Worm (Caenorhabditis elegans) whole organism, young adult: ENCODE results near the gene ccpp-6.

ENCODE experiments used
- B0035.1 ChIP-seq: sonication (generic microtip); optimal IDR thresholded peaks from 2 replicates; lab custom pipeline; 2016; ENCODE audit warnings: missing genetic modification characterization, mild to moderate bottlenecking, missing compliant biosample characterization, missing genotype, missing genetic modification reagents
- F22D6.2 ChIP-seq: sonication (generic microtip); optimal IDR thresholded peaks from 2 replicates; lab custom pipeline; 2016; ENCODE audit warnings: mild to moderate bottlenecking, missing genetic modification characterization, missing compliant biosample characterization
- F33H1.4 ChIP-seq: fragments of 200-800 bp; sonication (Bioruptor generic); IDR thresholded peaks from 2 replicates; pipeline ENCODE4 v1.3.6; 2022; ENCODE audit warnings: missing genetic modification reagents, missing genetic modification characterization, missing compliant biosample characterization
- F52B5.7 ChIP-seq: sonication (generic microtip); optimal IDR thresholded peaks from 2 replicates; lab custom pipeline; 2016; ENCODE audit warnings: mild to moderate bottlenecking, missing genetic modification characterization, missing compliant biosample characterization
- K11D2.4 ChIP-seq: fragments of 200-800 bp; sonication (Bioruptor generic); IDR thresholded peaks from 2 replicates; pipeline ENCODE4 v1.3.6; 2022; ENCODE audit warnings: missing genetic modification reagents, missing genetic modification characterization, missing compliant biosample characterization
- K12H6.12 ChIP-seq: fragments of 200-800 bp; sonication (Bioruptor generic); optimal IDR thresholded peaks from 2 replicates; lab custom pipeline; 2018; ENCODE audit warnings: mild to moderate bottlenecking, missing genetic modification characterization, missing compliant biosample characterization
- Y56A3A.18 ChIP-seq: fragments of 200-800 bp; sonication (Bioruptor generic); IDR thresholded peaks from 2 replicates; pipeline ENCODE4 v1.3.6; 2022; ENCODE audit warnings: missing genetic modification reagents, missing genetic modification characterization, missing compliant biosample characterization
- Y67H2A.10 ChIP-seq: fragments of 200-800 bp; sonication (Bioruptor generic); conservative IDR thresholded peaks from 2 replicates; pipeline ENCODE4 v1.3.6; 2022; ENCODE audit warnings: missing genetic modification reagents, missing genetic modification characterization, missing compliant biosample characterization
- akir-1 ChIP-seq: fragments of 200-800 bp; sonication (Bioruptor generic); optimal IDR thresholded peaks from 2 replicates; lab custom pipeline; 2018; ENCODE audit warnings: mild to moderate bottlenecking, missing genetic modification characterization, moderate library complexity, missing compliant biosample characterization
- ama-1 ChIP-seq, 3 experiments: fragments of 150-350 bp in 1 of 3; sonication (generic microtip) in 2 of 3; optimal IDR thresholded peaks; 2 replicates each; lab custom pipeline; 2014 to 2018; ENCODE audit warnings: missing biosample characterization in 2 of 3, missing genetic modification characterization in 2 of 3, missing genetic modification reagents in 2 of 3
- attf-6 ChIP-seq: fragments of 200-800 bp; sonication (Bioruptor generic); IDR thresholded peaks from 2 replicates; pipeline ENCODE4 v1.3.6; 2022; ENCODE audit warnings: missing genetic modification reagents, missing genetic modification characterization, missing compliant biosample characterization
- cebp-2 ChIP-seq: fragments of 200-800 bp; sonication (Bioruptor generic); IDR thresholded peaks from 2 replicates; pipeline ENCODE4 v1.3.6; 2022; ENCODE audit warnings: missing genetic modification characterization, missing compliant biosample characterization
- ceh-100 ChIP-seq: fragments of 200-800 bp; sonication (Bioruptor generic); IDR thresholded peaks from 2 replicates; pipeline ENCODE4 v1.3.6; 2022; ENCODE audit warnings: missing genetic modification reagents, missing genetic modification characterization, missing compliant biosample characterization
- ceh-91 ChIP-seq: fragments of 200-800 bp; sonication (Bioruptor generic); IDR thresholded peaks from 2 replicates; pipeline ENCODE4 v1.3.6; 2022; ENCODE audit warnings: missing genetic modification reagents, missing genetic modification characterization, missing compliant biosample characterization
- egl-18 ChIP-seq: fragments of 200-800 bp; sonication (Bioruptor generic); IDR thresholded peaks from 2 replicates; pipeline ENCODE4 v1.3.6; 2022; ENCODE audit warnings: missing genetic modification reagents, missing genetic modification characterization, missing compliant biosample characterization
- egrh-3 ChIP-seq: fragments of 200-800 bp; sonication (Bioruptor generic); IDR thresholded peaks from 2 replicates; pipeline ENCODE4 v1.3.6; 2022; ENCODE audit warnings: missing genetic modification reagents, missing genetic modification characterization, missing compliant biosample characterization
- ekl-4 ChIP-seq: fragments of 200-800 bp; sonication (Bioruptor generic); IDR thresholded peaks from 2 replicates; pipeline ENCODE4 v1.3.6; 2022; ENCODE audit warnings: missing genetic modification reagents, missing genetic modification characterization, missing compliant biosample characterization
- hlh-26 ChIP-seq: fragments of 200-800 bp; sonication (Bioruptor generic); conservative IDR thresholded peaks from 2 replicates; pipeline ENCODE4 v1.3.6; 2022; ENCODE audit warnings: missing genetic modification reagents, missing genetic modification characterization, missing compliant biosample characterization
- hrde-1 ChIP-seq: sonication (generic microtip); optimal IDR thresholded peaks from 2 replicates; lab custom pipeline; 2016; ENCODE audit warnings: missing genetic modification characterization, mild to moderate bottlenecking, missing compliant biosample characterization, moderate library complexity, missing genotype, missing genetic modification reagents, borderline replicate concordance
- let-526 ChIP-seq: fragments of 200-800 bp; sonication (Bioruptor generic); IDR thresholded peaks from 2 replicates; pipeline ENCODE4 v1.3.6; 2022; ENCODE audit warnings: missing genetic modification reagents, missing genetic modification characterization, missing compliant biosample characterization
- lin-40 ChIP-seq: sonication (generic microtip); optimal IDR thresholded peaks from 2 replicates; lab custom pipeline; 2016; ENCODE audit warnings: missing genetic modification characterization, mild to moderate bottlenecking, missing compliant biosample characterization, missing genotype, missing genetic modification reagents
- lin-54 ChIP-seq: fragments of 200-800 bp; sonication (Bioruptor generic); optimal IDR thresholded peaks from 2 replicates; lab custom pipeline; 2018; ENCODE audit warnings: mild to moderate bottlenecking, missing genetic modification characterization, missing compliant biosample characterization
- lir-1 ChIP-seq: fragments of 200-800 bp; sonication (Bioruptor generic); conservative IDR thresholded peaks from 2 replicates; pipeline ENCODE4 v1.3.6; 2022; ENCODE audit warnings: missing genetic modification reagents, missing genetic modification characterization, missing compliant biosample characterization
- lsl-1 ChIP-seq: fragments of 200-800 bp; sonication (Bioruptor generic); optimal IDR thresholded peaks from 2 replicates; lab custom pipeline; 2018; ENCODE audit warnings: mild to moderate bottlenecking, missing genetic modification characterization, moderate library complexity, missing compliant biosample characterization
- madf-10 ChIP-seq: sonication (generic microtip); optimal IDR thresholded peaks from 2 replicates; lab custom pipeline; 2016; ENCODE audit warnings: mild to moderate bottlenecking, missing genetic modification characterization, missing compliant biosample characterization
- madf-8 ChIP-seq: fragments of 200-800 bp; sonication (Bioruptor generic); conservative IDR thresholded peaks from 2 replicates; pipeline ENCODE4 v1.3.6; 2022; ENCODE audit warnings: missing genetic modification reagents, missing genetic modification characterization, missing compliant biosample characterization
- mxl-1 ChIP-seq: sonication (generic microtip); optimal IDR thresholded peaks from 2 replicates; lab custom pipeline; 2016; ENCODE audit warnings: missing genetic modification characterization, missing compliant biosample characterization
- nfyb-1 ChIP-seq: fragments of 200-800 bp; sonication (Bioruptor generic); IDR thresholded peaks from 2 replicates; pipeline ENCODE4 v1.3.6; 2022; ENCODE audit warnings: missing genetic modification reagents, missing genetic modification characterization, missing compliant biosample characterization
- pha-4 ChIP-seq: fragments of 150-350 bp; sonication (generic microtip); optimal IDR thresholded peaks from 2 replicates; lab custom pipeline; 2014; ENCODE audit warnings: missing biosample characterization, missing genetic modification reagents, missing genetic modification characterization
- sdz-38 ChIP-seq: sonication (generic microtip); optimal IDR thresholded peaks from 2 replicates; lab custom pipeline; 2016; ENCODE audit warnings: missing genotype, missing genetic modification characterization, missing compliant biosample characterization
- sea-2 ChIP-seq: fragments of 200-800 bp; sonication (Bioruptor generic); IDR thresholded peaks from 2 replicates; pipeline ENCODE4 v1.3.6; 2022; ENCODE audit warnings: missing genetic modification characterization, missing compliant biosample characterization
- somi-1 ChIP-seq: fragments of 200-800 bp; sonication (Bioruptor generic); optimal IDR thresholded peaks from 2 replicates; lab custom pipeline; 2018; ENCODE audit warnings: mild to moderate bottlenecking, missing genetic modification characterization, missing compliant biosample characterization

ccpp-6 gene

DNA sequence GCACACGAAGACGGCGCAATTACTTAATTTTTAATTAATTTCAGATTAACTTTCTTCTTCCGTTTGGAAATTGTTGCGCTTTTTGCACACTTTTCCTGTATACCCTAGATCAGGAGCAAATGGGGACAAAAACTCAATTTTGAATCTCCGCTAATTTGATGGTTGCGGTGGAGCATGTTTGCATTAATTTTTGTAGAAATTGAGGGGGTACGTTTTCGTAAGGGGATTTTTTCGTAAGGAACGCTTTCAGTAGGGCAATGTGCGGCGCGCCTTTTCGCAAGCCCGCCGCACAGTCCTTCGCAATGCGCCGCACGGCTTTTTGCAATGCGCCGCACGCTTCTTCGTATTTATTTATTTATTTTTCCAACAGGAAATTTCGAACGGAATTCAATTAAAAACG, 40.8 kb downstream of the ccpp-6 start (continued):
- peak; percentile 94 for TF ChIP-seq ceh-100 (GFP tag; lab: Robert Waterston, UW)
- peak; percentile 63 for TF ChIP-seq lsl-1 (GFP tag; lab: Kevin White, UChicago)
- peak; percentile 58 for TF ChIP-seq madf-8
- peak; percentile 73 for TF ChIP-seq egrh-3
- peak; percentile 89 for TF ChIP-seq lin-54

- TF ChIP-seq F52B5.7 (tag; lab: Kevin White, UChicago) = no peak
- TF ChIP-seq K12H6.12 (tag; lab: Kevin White, UChicago) = no peak
- no peak for TF ChIP-seq lir-1 (GFP tag; lab: Robert Waterston, UW)
- no peak for TF ChIP-seq pha-4 (tag; lab: Kevin White, UChicago)
- TF ChIP-seq Y67H2A.10 (GFP tag; lab: Robert Waterston, UW) = no peak
- no peak for TF ChIP-seq ceh-91 (GFP tag; lab: Robert Waterston, UW)
- no peak for TF ChIP-seq Y56A3A.18 (GFP tag; lab: Robert Waterston, UW)
- no peak for TF ChIP-seq madf-10
- TF ChIP-seq F22D6.2 (tag; lab: Kevin White, UChicago) = no peak
- no peak for TF ChIP-seq somi-1 (GFP tag; lab: Kevin White, UChicago)
- TF ChIP-seq egl-18 (GFP tag; lab: Robert Waterston, UW) = no peak
Observed at ce11 chrII:5344775-5345174, 42.3 kb downstream of the ccpp-6 start, which contains the start of gene F09E5.14. Gene F09E5.14, minus strand, starts transcription at chrII:5344875.

- TF ChIP-seq nfyb-1 (GFP tag; lab: Robert Waterston, UW) = 0 out of 2 replicates have a peak, but pooled peaks have one; percentile 1
- no peak for TF ChIP-seq lin-40 (tag; lab: Kevin White, UChicago)
Observed at ce11 chrII:5342412-5342811, 44.7 kb downstream of the ccpp-6 start.

DNA sequence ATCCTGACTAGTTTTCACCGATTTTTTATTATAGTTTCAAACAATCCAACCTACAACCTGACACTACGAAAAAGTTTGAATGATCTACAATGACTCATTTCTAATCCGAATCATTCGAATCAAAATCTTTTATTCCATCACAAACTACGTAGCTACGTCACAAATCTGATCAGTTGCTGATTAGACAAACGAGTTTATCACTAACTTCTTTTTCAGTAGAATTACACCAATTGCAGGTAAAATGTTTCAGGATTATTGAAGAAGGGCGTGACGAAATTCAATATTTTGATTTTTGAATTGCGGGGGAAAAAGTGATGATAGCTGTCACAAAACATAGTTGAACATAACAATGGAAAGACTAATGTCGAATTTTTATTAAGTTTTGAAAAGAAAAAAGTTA, 45.5 kb downstream of the ccpp-6 start:
- TF ChIP-seq F33H1.4 (GFP tag; lab: Robert Waterston, UW) (no peak), attf-6 (no peak), cebp-2 (GFP tag; lab: Robert Waterston, UW) (no peak), hrde-1 (tag; lab: Kevin White, UChicago) (no peak), let-526 (GFP tag; lab: Robert Waterston, UW) (no peak), lin-40 (tag; lab: Kevin White, UChicago) (no peak), B0035.1 (tag; lab: Kevin White, UChicago) (no peak), sea-2 (no peak), K11D2.4 (GFP tag; lab: Robert Waterston, UW) (no peak), mxl-1 (tag; lab: Kevin White, UChicago) (no peak), sdz-38 (no peak), ama-1 (optimal IDR thresholded peaks at IDR 0.05; lab: Kevin White, UChicago) (no peak), ama-1 (GFP tag; optimal IDR thresholded peaks at IDR 0.05; lab: Kevin White, UChicago) (no peak), ekl-4 (GFP tag; lab: Robert Waterston, UW) (no peak), akir-1 (no peak), hlh-26 (no peak)
